Fruit fly (Drosophila melanogaster): ENCODE results near the gene ncm.

ncm gene

dm6 chr2L:18484382-18485050, 35.8 kb upstream of the ncm start, which contains the start of gene CG10283 (continued):
- TF ChIP-seq slbo (GFP tag; IDR thresholded peaks at IDR 0.05) (peak; percentile 75), ham (GFP tag; IDR thresholded peaks at IDR 0.05) (no peak), Abd-B (GFP tag; optimal IDR thresholded peaks at IDR 0.05) (peak; percentile 69), Dip3 (GFP tag; optimal IDR thresholded peaks at IDR 0.05) (no peak), luna (GFP tag; optimal IDR thresholded peaks at IDR 0.05) (no peak), Spps (tag; optimal IDR thresholded peaks at IDR 0.05) (no peak), MESR4 (GFP tag; optimal IDR thresholded peaks at IDR 0.05) (peak; percentile 17), ind (GFP tag; optimal IDR thresholded peaks at IDR 0.05) (peak; percentile 32), crp (GFP tag; optimal IDR thresholded peaks at IDR 0.05) (no peak), Myb (GFP tag; optimal IDR thresholded peaks at IDR 0.05) (no peak), otp (GFP tag; IDR thresholded peaks at IDR 0.05) (no peak), CG16779 (GFP tag; IDR thresholded peaks at IDR 0.05) (no peak), dimm (GFP tag; IDR thresholded peaks at IDR 0.05) (no peak), Mes4 (GFP tag; optimal IDR thresholded peaks at IDR 0.05) (no peak), NK7.1 (GFP tag; optimal IDR thresholded peaks at IDR 0.05) (no peak), CG7786 (GFP tag; optimal IDR thresholded peaks at IDR 0.05) (no peak), klu (GFP tag; IDR thresholded peaks at IDR 0.05) (no peak; the same call in 1 of the 2 replicates), al (GFP tag; IDR thresholded peaks at IDR 0.05) (0 out of 2 replicates have a peak, but pooled peaks have one; percentile 18), Atf-2 (GFP tag; optimal IDR thresholded peaks at IDR 0.05) (no peak), Bteb2 (GFP tag; optimal IDR thresholded peaks at IDR 0.05) (no peak), phol (tag; optimal IDR thresholded peaks at IDR 0.05) (peak; percentile 60), CG5245 (GFP tag; optimal IDR thresholded peaks at IDR 0.05) (no peak), Lpt (GFP tag; optimal IDR thresholded peaks at IDR 0.05) (no peak), NFAT (GFP tag; IDR thresholded peaks at IDR 0.05) (peak; percentile 47; the same call in 1 of the 2 replicates), dm (GFP tag; optimal IDR thresholded peaks at IDR 0.05) (no peak), CG9797 (GFP tag; optimal IDR thresholded peaks at IDR 0.05) (peak; percentile 12), trem (tag; optimal IDR thresholded peaks at IDR 0.05) (peak; percentile 87), CG11456 (GFP tag; IDR thresholded peaks at IDR 0.05) (no peak), CG9609 (GFP tag; optimal IDR thresholded peaks at IDR 0.05) (no peak), gt (GFP tag; IDR thresholded peaks at IDR 0.05) (no peak), Hmx (GFP tag; optimal IDR thresholded peaks at IDR 0.05) (no peak), hbn (GFP tag; IDR thresholded peaks at IDR 0.05; ENCODE audit: partially characterized antibody) (0 out of 2 replicates have a peak, but pooled peaks have one; percentile 13), bigmax (GFP tag; optimal IDR thresholded peaks at IDR 0.05) (no peak), Hr78 (GFP tag; optimal IDR thresholded peaks at IDR 0.05) (no peak), chm (GFP tag; IDR thresholded peaks at IDR 0.05) (no peak; the same call in 1 of the 2 replicates), CG3838 (GFP tag; optimal IDR thresholded peaks at IDR 0.05) (no peak), cas (GFP tag; IDR thresholded peaks at IDR 0.05) (no peak), CG14441 (GFP tag; IDR thresholded peaks at IDR 0.05) (0 out of 2 replicates have a peak, but pooled peaks have one; percentile 5), CG15479 (GFP tag; optimal IDR thresholded peaks at IDR 0.05) (no peak), zf30C (GFP tag; optimal IDR thresholded peaks at IDR 0.05) (peak; percentile 96), seq (GFP tag; IDR thresholded peaks at IDR 0.05) (no peak), CG1529 (GFP tag; optimal IDR thresholded peaks at IDR 0.05) (no peak), CG7372 (GFP tag; IDR thresholded peaks at IDR 0.05) (no peak), kni (GFP tag; optimal IDR thresholded peaks at IDR 0.05) (peak; percentile 9), Opbp (GFP tag; IDR thresholded peaks at IDR 0.05; ENCODE audit: partially characterized antibody) (peak; percentile 42; the same call in 1 of the 3 replicates), Taf1 (GFP tag; IDR thresholded peaks at IDR 0.05) (no peak), tin (GFP tag; optimal IDR thresholded peaks at IDR 0.05) (peak; percentile 27), CG7271 (tag; optimal IDR thresholded peaks at IDR 0.05) (peak; percentile 40), Eip74EF (GFP tag; optimal IDR thresholded peaks at IDR 0.05) (peak in 1 of 2 experiments; percentile 5), CG6765 (GFP tag; optimal IDR thresholded peaks at IDR 0.05) (no peak)

Data from whole organism, embryonic.